Fruit fly (Drosophila melanogaster) whole organism, embryonic: ENCODE data around the gene CG7675.
A peak's percentile ranks its signal among the peaks of the same experiment; 100 is the strongest.

Experiments used
- CG10147 ChIP-seq: fragments of 200-800 bp; sonication (Bioruptor generic); optimal IDR thresholded peaks from 2 replicates; lab custom pipeline; 2019; ENCODE audit warnings: missing biosample characterization, mild to moderate bottlenecking, missing genetic modification characterization, moderate library complexity
- CG12236 ChIP-seq: fragments of 200-800 bp; sonication (Bioruptor generic); optimal IDR thresholded peaks from 2 replicates; lab custom pipeline; 2016; ENCODE audit warnings: missing biosample characterization, missing genetic modification characterization
- CG13123 ChIP-seq: fragments of 200-800 bp; sonication (Bioruptor generic); optimal IDR thresholded peaks from 2 replicates; lab custom pipeline; 2016; ENCODE audit warnings: missing biosample characterization, missing genetic modification characterization
- CG13775 ChIP-seq: fragments of 200-800 bp; sonication (Bioruptor generic); optimal IDR thresholded peaks from 3 replicates; lab custom pipeline; 2017; ENCODE audit warnings: missing biosample characterization, mild to moderate bottlenecking, missing genetic modification characterization
- CG14050 ChIP-seq: fragments of 200-800 bp; sonication (Bioruptor generic); IDR thresholded peaks from 3 replicates; pipeline ENCODE4 v1.3.6; 2022; ENCODE audit warnings: missing biosample characterization, missing genetic modification characterization
- CG14667 ChIP-seq: fragments of 200-800 bp; sonication (Bioruptor generic); IDR thresholded peaks from 2 replicates; pipeline ENCODE4 v1.3.6; 2022; ENCODE audit warnings: missing biosample characterization, missing genetic modification characterization
- CG1529 ChIP-seq: fragments of 200-800 bp; sonication (Bioruptor generic); optimal IDR thresholded peaks from 3 replicates; lab custom pipeline; 2018; ENCODE audit warnings: missing biosample characterization, missing genetic modification characterization
- CG15514 ChIP-seq: fragments of 200-800 bp; sonication (Bioruptor generic); optimal IDR thresholded peaks from 3 replicates; lab custom pipeline; 2017; ENCODE audit warnings: missing biosample characterization, missing genetic modification characterization, mild to moderate bottlenecking, moderate library complexity, missing genetic modification reagents
- CG16815 ChIP-seq: fragments of 200-800 bp; sonication (Bioruptor generic); optimal IDR thresholded peaks from 3 replicates; lab custom pipeline; 2017; ENCODE audit warnings: missing biosample characterization, mild to moderate bottlenecking, missing genetic modification characterization
- CG17361 ChIP-seq: fragments of 200-800 bp; sonication (Bioruptor generic); IDR thresholded peaks from 3 replicates; pipeline ENCODE4 v1.3.6; 2022; ENCODE audit warnings: missing biosample characterization, missing genetic modification characterization
- CG1792 ChIP-seq: fragments of 200-800 bp; sonication (Bioruptor generic); optimal IDR thresholded peaks from 2 replicates; lab custom pipeline; 2016; ENCODE audit warnings: missing biosample characterization, missing genetic modification characterization
- CG2712 ChIP-seq: fragments of 200-800 bp; optimal IDR thresholded peaks from 3 replicates; lab custom pipeline; 2019; ENCODE audit warnings: missing biosample characterization, mild to moderate bottlenecking, missing genetic modification characterization, moderate library complexity
- CG30431 ChIP-seq: fragments of 200-800 bp; sonication (Bioruptor generic); optimal IDR thresholded peaks from 2 replicates; lab custom pipeline; 2017; ENCODE audit warnings: missing biosample characterization, missing genetic modification characterization
- CG31441 ChIP-seq: fragments of 200-800 bp; sonication (Bioruptor generic); IDR thresholded peaks from 2 replicates; pipeline ENCODE4 v1.3.6; 2022; ENCODE audit warnings: missing biosample characterization, missing genetic modification characterization
- CG32532 ChIP-seq: fragments of 200-800 bp; sonication (Bioruptor generic); IDR thresholded peaks from 2 replicates; pipeline ENCODE4 v1.3.6; 2022; ENCODE audit warnings: missing biosample characterization, missing genetic modification characterization
- CG3407 ChIP-seq: fragments of 200-800 bp; sonication (Bioruptor generic); optimal IDR thresholded peaks from 2 replicates; lab custom pipeline; 2018; ENCODE audit warnings: missing biosample characterization, mild to moderate bottlenecking, missing genetic modification characterization
- CG3847 ChIP-seq: fragments of 200-800 bp; sonication (Bioruptor generic); IDR thresholded peaks from 2 replicates; pipeline ENCODE4 v1.3.6; 2022; ENCODE audit warnings: missing biosample characterization, missing genetic modification characterization
- CG4730 ChIP-seq: fragments of 200-800 bp; sonication (Bioruptor generic); IDR thresholded peaks from 2 replicates; pipeline ENCODE4 v1.3.6; 2022; ENCODE audit warnings: missing biosample characterization, missing genetic modification characterization
- CG6689 ChIP-seq: fragments of 200-800 bp; sonication (Bioruptor generic); IDR thresholded peaks from 2 replicates; pipeline ENCODE4 v1.3.6; 2022; ENCODE audit warnings: missing biosample characterization, missing genetic modification characterization
- CG8944 ChIP-seq: fragments of 200-800 bp; sonication (Bioruptor generic); optimal IDR thresholded peaks from 3 replicates; lab custom pipeline; 2016; ENCODE audit warnings: missing biosample characterization, missing genetic modification characterization
- CG9215 ChIP-seq: fragments of 200-800 bp; sonication (Bioruptor generic); IDR thresholded peaks from 2 replicates; pipeline ENCODE4 v1.3.6; 2022; ENCODE audit warnings: missing biosample characterization, missing genetic modification characterization
- Dfd ChIP-seq, 2 experiments: fragments of >200 bp; optimal IDR thresholded peaks; 2 replicates each; lab custom pipeline; 2017; ENCODE audit warnings: missing biosample characterization in 2 of 2, missing genetic modification characterization in 2 of 2
- E2f1 ChIP-seq: fragments of 200-800 bp; sonication (Bioruptor generic); IDR thresholded peaks from 2 replicates; pipeline ENCODE4 v1.3.6; 2022; ENCODE audit warnings: missing biosample characterization, missing genetic modification characterization
- ERR ChIP-seq: fragments of 200-800 bp; sonication (Bioruptor generic); optimal IDR thresholded peaks from 2 replicates; lab custom pipeline; 2016; ENCODE audit warnings: missing biosample characterization, missing genetic modification characterization
- Fer2 ChIP-seq: fragments of 200-800 bp; sonication (Bioruptor generic); optimal IDR thresholded peaks from 2 replicates; lab custom pipeline; 2018; ENCODE audit warnings: missing biosample characterization, mild to moderate bottlenecking, missing genetic modification characterization, moderate library complexity
- H15 ChIP-seq: fragments of 200-800 bp; sonication (Bioruptor generic); IDR thresholded peaks from 3 replicates; pipeline ENCODE4 v1.3.6; 2022; ENCODE audit warnings: missing biosample characterization, missing genetic modification characterization
- Myb ChIP-seq: fragments of 200-800 bp; sonication (Bioruptor generic); optimal IDR thresholded peaks from 2 replicates; lab custom pipeline; 2016; ENCODE audit warnings: missing biosample characterization, missing genetic modification characterization
- Optix ChIP-seq: fragments of 200-800 bp; sonication (Bioruptor generic); IDR thresholded peaks from 3 replicates; pipeline ENCODE4 v1.3.6; 2022; ENCODE audit warnings: missing biosample characterization, missing genetic modification characterization
- Spps ChIP-seq: fragments of 200-800 bp; sonication (Bioruptor generic); optimal IDR thresholded peaks from 2 replicates; lab custom pipeline; 2018; ENCODE audit warnings: missing biosample characterization, mild to moderate bottlenecking, missing genetic modification characterization
- Trl ChIP-seq, 3 experiments: fragments of >200 bp in 2 of 3; fragments of 200-800 bp in 1 of 3; sonication (Bioruptor generic) in 1 of 3; optimal IDR thresholded peaks; 2 replicates in 1 of 3; 3 replicates in 2 of 3; lab custom pipeline; 2016 to 2017; ENCODE audit warnings: missing biosample characterization in 1 of 3, missing genetic modification characterization in 1 of 3
- ase ChIP-seq: fragments of 200-800 bp; sonication (Bioruptor generic); IDR thresholded peaks from 3 replicates; pipeline ENCODE4 v1.3.6; 2022; ENCODE audit warnings: missing biosample characterization, missing genetic modification characterization
- ash1 ChIP-seq: fragments of 200-800 bp; sonication (Bioruptor generic); optimal IDR thresholded peaks from 2 replicates; lab custom pipeline; 2018; ENCODE audit warnings: missing biosample characterization, mild to moderate bottlenecking, missing genetic modification characterization
- bowl ChIP-seq: fragments of 200-800 bp; sonication (Bioruptor generic); IDR thresholded peaks from 2 replicates; pipeline ENCODE4 v1.3.6; 2022; ENCODE audit warnings: missing biosample characterization, missing genetic modification characterization
- cato ChIP-seq: fragments of 200-800 bp; sonication (Bioruptor generic); optimal IDR thresholded peaks from 2 replicates; lab custom pipeline; 2016; ENCODE audit warnings: missing biosample characterization, missing genetic modification characterization, borderline replicate concordance
- ci ChIP-seq: fragments of 200-800 bp; sonication (Bioruptor generic); IDR thresholded peaks from 3 replicates; pipeline ENCODE4 v1.3.6; 2022; ENCODE audit warnings: missing biosample characterization, missing genetic modification characterization
- fd96Cb ChIP-seq: fragments of 200-800 bp; sonication (Bioruptor generic); optimal IDR thresholded peaks from 2 replicates; lab custom pipeline; 2018; ENCODE audit warnings: missing biosample characterization, mild to moderate bottlenecking, missing genetic modification characterization, moderate library complexity
- ftz-f1 ChIP-seq: fragments of 200-800 bp; sonication (Bioruptor generic); optimal IDR thresholded peaks from 2 replicates; lab custom pipeline; 2016; ENCODE audit warnings: missing biosample characterization, missing genetic modification characterization
- fu2 ChIP-seq: fragments of 200-800 bp; sonication (Bioruptor generic); optimal IDR thresholded peaks from 2 replicates; lab custom pipeline; 2016; ENCODE audit warnings: missing biosample characterization, missing genetic modification characterization
- ham ChIP-seq: fragments of 200-800 bp; sonication (Bioruptor generic); IDR thresholded peaks from 2 replicates; pipeline ENCODE4 v1.3.6; 2022; ENCODE audit warnings: missing biosample characterization, missing genetic modification characterization
- kay ChIP-seq: fragments of 200-800 bp; sonication (Bioruptor generic); optimal IDR thresholded peaks from 2 replicates; lab custom pipeline; 2016; ENCODE audit warnings: missing biosample characterization, missing genetic modification characterization
- lab ChIP-seq: fragments of 200-800 bp; sonication (Bioruptor generic); optimal IDR thresholded peaks from 3 replicates; lab custom pipeline; 2017; ENCODE audit warnings: missing biosample characterization, missing genetic modification characterization, mild to moderate bottlenecking, moderate library complexity, missing genetic modification reagents
- nau ChIP-seq: fragments of 200-800 bp; sonication (Bioruptor generic); optimal IDR thresholded peaks from 3 replicates; lab custom pipeline; 2017; ENCODE audit warnings: missing biosample characterization, mild to moderate bottlenecking, missing genetic modification characterization, missing genetic modification reagents
- nerfin-1 ChIP-seq: fragments of 200-800 bp; sonication (Bioruptor generic); optimal IDR thresholded peaks from 3 replicates; lab custom pipeline; 2019; ENCODE audit warnings: missing biosample characterization, mild to moderate bottlenecking, missing genetic modification characterization, moderate library complexity
- oc ChIP-seq: fragments of 200-800 bp; sonication (Bioruptor generic); optimal IDR thresholded peaks from 2 replicates; lab custom pipeline; 2018; ENCODE audit warnings: missing biosample characterization, mild to moderate bottlenecking, missing genetic modification characterization, moderate library complexity
- pum ChIP-seq: fragments of 200-800 bp; sonication (Bioruptor generic); optimal IDR thresholded peaks from 2 replicates; lab custom pipeline; 2016; ENCODE audit warnings: missing biosample characterization, missing genetic modification characterization
- seq ChIP-seq: fragments of 200-800 bp; sonication (Bioruptor generic); IDR thresholded peaks from 2 replicates; pipeline ENCODE4 v1.3.6; 2022; ENCODE audit warnings: missing biosample characterization, missing genetic modification characterization
- ssp ChIP-seq: fragments of 200-800 bp; sonication (Bioruptor generic); IDR thresholded peaks from 2 replicates; pipeline ENCODE4 v1.3.6; 2022; ENCODE audit warnings: missing biosample characterization, missing genetic modification characterization
- tin ChIP-seq: fragments of 200-800 bp; sonication (Bioruptor generic); optimal IDR thresholded peaks from 3 replicates; lab custom pipeline; 2016; ENCODE audit warnings: missing biosample characterization, missing genetic modification characterization
- unc-4 ChIP-seq: fragments of 200-800 bp; sonication (Bioruptor generic); IDR thresholded peaks from 2 replicates; pipeline ENCODE4 v1.3.6; 2022; ENCODE audit warnings: missing biosample characterization, missing genetic modification characterization; ENCODE audit not compliant: partially characterized antibody
- vvl ChIP-seq: fragments of 200-800 bp; sonication (Bioruptor generic); IDR thresholded peaks from 2 replicates; pipeline ENCODE4 v1.3.6; 2022; ENCODE audit warnings: missing biosample characterization, missing genetic modification characterization

Gene CG7675

dm6 chr3R:18404713-18405112 is 23.7 kb upstream of the CG7675 start, which contains the start of gene CG7685 (continued):
- peak; percentile 81 for TF ChIP-seq CG15514
- TF ChIP-seq ERR (GFP tag; lab: Kevin White, UChicago): peak; percentile 11
- TF ChIP-seq H15 (GFP tag; lab: Robert Waterston, UW): no peak; the same call in 2 of the 3 replicates
- TF ChIP-seq CG16815 (GFP tag; lab: Kevin White, UChicago): no peak
- peak; percentile 49; the same call in 1 of the 2 replicates for TF ChIP-seq CG6689 (GFP tag; lab: Robert Waterston, UW)
- peak; percentile 23 for TF ChIP-seq CG3407 (GFP tag; lab: Kevin White, UChicago)
- TF ChIP-seq fd96Cb (tag; lab: Kevin White, UChicago): peak; percentile 27
- TF ChIP-seq unc-4 (GFP tag; lab: Robert Waterston, UW): peak; percentile 21; the same call in 1 of the 2 replicates
- TF ChIP-seq CG14050 (GFP tag; lab: Robert Waterston, UW): peak; percentile 47; the same call in 2 of the 3 replicates
- TF ChIP-seq ftz-f1 (GFP tag; lab: Kevin White, UChicago): peak; percentile 29
- TF ChIP-seq CG13123: no peak
- no peak for TF ChIP-seq ssp (GFP tag; lab: Robert Waterston, UW)
- TF ChIP-seq cato (GFP tag; lab: Kevin White, UChicago): peak; percentile 48
- TF ChIP-seq CG32532 (GFP tag; lab: Robert Waterston, UW): peak; percentile 70
- peak; percentile 43 for TF ChIP-seq pum
- TF ChIP-seq ci (GFP tag; lab: Robert Waterston, UW): peak; percentile 65
- peak; percentile 80 for TF ChIP-seq lab (GFP tag; lab: Kevin White, UChicago)
- TF ChIP-seq Spps: no peak
- no peak for TF ChIP-seq oc
- peak; percentile 54 for TF ChIP-seq CG10147
- TF ChIP-seq CG17361 (GFP tag; lab: Robert Waterston, UW): peak; percentile 58; the same call in 1 of the 3 replicates
- TF ChIP-seq ash1 (GFP tag; lab: Kevin White, UChicago): peak; percentile 21
- peak; percentile 44 for TF ChIP-seq nerfin-1 (tag; lab: Kevin White, UChicago)
- no peak for TF ChIP-seq seq
- TF ChIP-seq CG14667 (GFP tag; lab: Robert Waterston, UW): no peak
- TF ChIP-seq CG3847: peak; percentile 85
- TF ChIP-seq CG1792 (GFP tag; lab: Kevin White, UChicago): peak; percentile 20
- peak; percentile 62 for TF ChIP-seq CG2712
- TF ChIP-seq CG31441: peak; percentile 64
- 0 out of 2 replicates have a peak, but pooled peaks have one; percentile 19 for TF ChIP-seq CG9215 (GFP tag; lab: Robert Waterston, UW)
- TF ChIP-seq Optix (GFP tag; lab: Robert Waterston, UW): no peak
- TF ChIP-seq bowl (GFP tag; lab: Robert Waterston, UW): no peak
- peak; percentile 55 for TF ChIP-seq fu2 (GFP tag; lab: Kevin White, UChicago)
- TF ChIP-seq Fer2 (tag; lab: Kevin White, UChicago): peak; percentile 33
- peak; percentile 35 for TF ChIP-seq kay (GFP tag; lab: Kevin White, UChicago)

dm6 chr3R:18402549-18403429 is 21.8 kb upstream of the CG7675 start, which contains the start of the genes Wdr37 and koko:
Gene Wdr37, minus strand, starts transcription at chr3R:18402716.
Gene koko, plus strand, starts transcription at chr3R:18403026.
- TF ChIP-seq CG8944 (GFP tag; lab: Kevin White, UChicago) (peak; percentile 72), Trl (optimal IDR thresholded peaks at IDR 0.05; lab: Kevin White, UChicago) (no peak), Trl (GFP tag; optimal IDR thresholded peaks at IDR 0.05; lab: Kevin White, UChicago) (peak; percentile 82), CG4730 (GFP tag; lab: Robert Waterston, UW) (peak; percentile 98), Dfd (GFP tag; optimal IDR thresholded peaks at IDR 0.05; lab: Kevin White, UChicago) (no peak), tin (GFP tag; lab: Kevin White, UChicago) (peak; percentile 96), CG12236 (peak; percentile 59), CG1529 (peak; percentile 80), E2f1 (peak; percentile 98), nau (GFP tag; lab: Kevin White, UChicago) (peak; percentile 83), CG13775 (GFP tag; lab: Kevin White, UChicago) (peak; percentile 98), CG30431 (peak; percentile 79), ase (peak; percentile 94), Myb (GFP tag; lab: Kevin White, UChicago) (peak; percentile 51), CG6689 (GFP tag; lab: Robert Waterston, UW) (peak; percentile 99), vvl (GFP tag; lab: Robert Waterston, UW) (peak; percentile 99), ham (GFP tag; lab: Robert Waterston, UW) (peak; percentile 93)
